Worm (Caenorhabditis elegans) whole organism, young adult: ENCODE measurements around the gene swt-5.

Experiments
- F22D6.2 ChIP-seq: sonication (generic microtip); optimal IDR thresholded peaks from 2 replicates; lab custom pipeline; 2016; ENCODE audit warnings: mild to moderate bottlenecking, missing genetic modification characterization, missing compliant biosample characterization
- F33H1.4 ChIP-seq: fragments of 200-800 bp; sonication (Bioruptor generic); IDR thresholded peaks from 2 replicates; pipeline ENCODE4 v1.3.6; 2022; ENCODE audit warnings: missing genetic modification reagents, missing genetic modification characterization, missing compliant biosample characterization
- F37B4.10 ChIP-seq: fragments of 200-800 bp; sonication (Bioruptor generic); IDR thresholded peaks from 2 replicates; pipeline ENCODE4 v1.3.6; 2022; ENCODE audit warnings: missing genetic modification characterization, missing compliant biosample characterization
- F49E8.2 ChIP-seq: sonication (generic microtip); optimal IDR thresholded peaks from 3 replicates; lab custom pipeline; 2017; ENCODE audit warnings: missing genetic modification characterization, mild to moderate bottlenecking, missing compliant biosample characterization, antibody characterized with exemption, moderate library complexity; ENCODE audit not compliant: insufficient read depth
- F57A8.1 ChIP-seq: fragments of 200-800 bp; sonication (Bioruptor generic); optimal IDR thresholded peaks from 2 replicates; lab custom pipeline; 2018; ENCODE audit warnings: mild to moderate bottlenecking, missing genetic modification characterization, moderate library complexity, missing compliant biosample characterization
- T07F8.4 ChIP-seq: sonication (generic microtip); optimal IDR thresholded peaks from 2 replicates; lab custom pipeline; 2016; ENCODE audit warnings: mild to moderate bottlenecking, missing genetic modification characterization, moderate library complexity, missing compliant biosample characterization
- Y79H2A.3 ChIP-seq: fragments of 200-800 bp; sonication (Bioruptor generic); conservative IDR thresholded peaks from 2 replicates; pipeline ENCODE4 v1.3.6; 2022; ENCODE audit warnings: missing genetic modification reagents, missing genetic modification characterization, missing compliant biosample characterization
- ama-1 ChIP-seq, 3 experiments: fragments of 150-350 bp in 1 of 3; sonication (generic microtip) in 2 of 3; optimal IDR thresholded peaks; 2 replicates each; lab custom pipeline; 2014 to 2018; ENCODE audit warnings: missing biosample characterization in 2 of 3, missing genetic modification characterization in 2 of 3, missing genetic modification reagents in 2 of 3
- atf-7 ChIP-seq: sonication (generic microtip); optimal IDR thresholded peaks from 2 replicates; lab custom pipeline; 2017; ENCODE audit warnings: mild to moderate bottlenecking, missing genetic modification characterization, missing compliant biosample characterization
- athp-1 ChIP-seq: sonication (generic microtip); optimal IDR thresholded peaks from 2 replicates; lab custom pipeline; 2017; ENCODE audit warnings: mild to moderate bottlenecking, missing genetic modification characterization, missing compliant biosample characterization
- attf-6 ChIP-seq: fragments of 200-800 bp; sonication (Bioruptor generic); IDR thresholded peaks from 2 replicates; pipeline ENCODE4 v1.3.6; 2022; ENCODE audit warnings: missing genetic modification reagents, missing genetic modification characterization, missing compliant biosample characterization
- bed-2 ChIP-seq: fragments of 200-800 bp; sonication (Bioruptor generic); IDR thresholded peaks from 2 replicates; pipeline ENCODE4 v1.3.6; 2022; ENCODE audit warnings: missing genetic modification reagents, missing genetic modification characterization, missing compliant biosample characterization
- ccch-3 ChIP-seq: fragments of 200-800 bp; sonication (Bioruptor generic); optimal IDR thresholded peaks from 2 replicates; lab custom pipeline; 2018; ENCODE audit warnings: mild to moderate bottlenecking, missing genetic modification characterization, missing compliant biosample characterization
- ceh-40 ChIP-seq: fragments of 200-800 bp; sonication (Bioruptor generic); IDR thresholded peaks from 2 replicates; pipeline ENCODE4 v1.3.6; 2022; ENCODE audit warnings: missing genetic modification characterization, missing compliant biosample characterization
- ceh-91 ChIP-seq: fragments of 200-800 bp; sonication (Bioruptor generic); IDR thresholded peaks from 2 replicates; pipeline ENCODE4 v1.3.6; 2022; ENCODE audit warnings: missing genetic modification reagents, missing genetic modification characterization, missing compliant biosample characterization
- die-1 ChIP-seq: sonication (generic microtip); optimal IDR thresholded peaks from 2 replicates; lab custom pipeline; 2016; ENCODE audit warnings: missing genotype, mild to moderate bottlenecking, missing genetic modification characterization, missing compliant biosample characterization
- dpl-1 ChIP-seq: fragments of 150-350 bp; optimal IDR thresholded peaks from 2 replicates; lab custom pipeline; 2014; ENCODE audit warnings: missing biosample characterization, missing genetic modification reagents, missing genetic modification characterization
- egl-18 ChIP-seq: fragments of 200-800 bp; sonication (Bioruptor generic); IDR thresholded peaks from 2 replicates; pipeline ENCODE4 v1.3.6; 2022; ENCODE audit warnings: missing genetic modification reagents, missing genetic modification characterization, missing compliant biosample characterization
- him-1 ChIP-seq: sonication (generic microtip); optimal IDR thresholded peaks from 2 replicates; lab custom pipeline; 2016; ENCODE audit warnings: missing genotype, missing genetic modification reagents, missing genetic modification characterization, missing compliant biosample characterization
- hlh-12 ChIP-seq: sonication (generic microtip); optimal IDR thresholded peaks from 2 replicates; lab custom pipeline; 2016; ENCODE audit warnings: missing genetic modification characterization, missing compliant biosample characterization
- let-607 ChIP-seq, 2 experiments: fragments of 200-800 bp in 1 of 2; sonication (Bioruptor generic) in 1 of 2; sonication (generic microtip) in 1 of 2; optimal IDR thresholded peaks; 2 replicates each; lab custom pipeline; 2016 to 2018; ENCODE audit warnings: mild to moderate bottlenecking in 2 of 2, missing compliant biosample characterization in 2 of 2, missing genetic modification characterization in 2 of 2, moderate library complexity in 2 of 2, missing genotype in 1 of 2
- lin-35 ChIP-seq, 3 experiments: fragments of 150-350 bp in 2 of 3; sonication (generic microtip) in 1 of 3; optimal IDR thresholded peaks; 2 replicates each; lab custom pipeline; 2014 to 2018; ENCODE audit warnings: missing biosample characterization in 3 of 3, missing genetic modification characterization in 3 of 3, missing genetic modification reagents in 3 of 3
- lin-40 ChIP-seq: sonication (generic microtip); optimal IDR thresholded peaks from 2 replicates; lab custom pipeline; 2016; ENCODE audit warnings: missing genetic modification characterization, mild to moderate bottlenecking, missing compliant biosample characterization, missing genotype, missing genetic modification reagents
- madf-10 ChIP-seq: sonication (generic microtip); optimal IDR thresholded peaks from 2 replicates; lab custom pipeline; 2016; ENCODE audit warnings: mild to moderate bottlenecking, missing genetic modification characterization, missing compliant biosample characterization
- mcd-1 ChIP-seq: fragments of 200-800 bp; sonication (Bioruptor generic); IDR thresholded peaks from 2 replicates; pipeline ENCODE4 v1.3.6; 2022; ENCODE audit warnings: missing genetic modification reagents, missing genetic modification characterization, missing compliant biosample characterization
- nfya-2 ChIP-seq: fragments of 200-800 bp; sonication (Bioruptor generic); IDR thresholded peaks from 2 replicates; pipeline ENCODE4 v1.3.6; 2022; ENCODE audit warnings: missing genetic modification reagents, missing genetic modification characterization, missing compliant biosample characterization
- nhr-120 ChIP-seq: fragments of 200-800 bp; sonication (Bioruptor generic); IDR thresholded peaks from 2 replicates; pipeline ENCODE4 v1.3.6; 2022; ENCODE audit warnings: missing genetic modification characterization, missing compliant biosample characterization
- nhr-179 ChIP-seq: sonication (generic microtip); optimal IDR thresholded peaks from 2 replicates; lab custom pipeline; 2016; ENCODE audit warnings: mild to moderate bottlenecking, missing genetic modification characterization, missing compliant biosample characterization
- nhr-80 ChIP-seq: sonication (generic microtip); optimal IDR thresholded peaks from 2 replicates; lab custom pipeline; 2016; ENCODE audit warnings: missing genetic modification characterization, missing compliant biosample characterization
- nhr-90 ChIP-seq: sonication (generic microtip); optimal IDR thresholded peaks from 2 replicates; lab custom pipeline; 2016; ENCODE audit warnings: missing genotype, mild to moderate bottlenecking, missing genetic modification characterization, missing compliant biosample characterization
- pha-4 ChIP-seq: fragments of 150-350 bp; sonication (generic microtip); optimal IDR thresholded peaks from 2 replicates; lab custom pipeline; 2014; ENCODE audit warnings: missing biosample characterization, missing genetic modification reagents, missing genetic modification characterization
- rec-8 ChIP-seq, 2 experiments: sonication (generic microtip); optimal IDR thresholded peaks; 2 replicates each; lab custom pipeline; 2016; ENCODE audit warnings: mild to moderate bottlenecking in 2 of 2, missing genetic modification characterization in 2 of 2, missing genetic modification reagents in 2 of 2, missing genotype in 2 of 2, missing biosample characterization in 1 of 2, missing compliant biosample characterization in 1 of 2, moderate library complexity in 1 of 2
- sea-2 ChIP-seq: fragments of 200-800 bp; sonication (Bioruptor generic); IDR thresholded peaks from 2 replicates; pipeline ENCODE4 v1.3.6; 2022; ENCODE audit warnings: missing genetic modification characterization, missing compliant biosample characterization
- somi-1 ChIP-seq: fragments of 200-800 bp; sonication (Bioruptor generic); optimal IDR thresholded peaks from 2 replicates; lab custom pipeline; 2018; ENCODE audit warnings: mild to moderate bottlenecking, missing genetic modification characterization, missing compliant biosample characterization
- sptf-2 ChIP-seq: fragments of 200-800 bp; sonication (Bioruptor generic); optimal IDR thresholded peaks from 2 replicates; lab custom pipeline; 2018; ENCODE audit warnings: mild to moderate bottlenecking, missing genetic modification characterization, missing compliant biosample characterization
- tbp1 ChIP-seq: fragments of 200-800 bp; sonication (Bioruptor generic); optimal IDR thresholded peaks from 2 replicates; lab custom pipeline; 2018; ENCODE audit warnings: mild to moderate bottlenecking, missing genetic modification characterization, missing compliant biosample characterization
- tlf-1 ChIP-seq: fragments of 200-800 bp; sonication (Bioruptor generic); optimal IDR thresholded peaks from 2 replicates; lab custom pipeline; 2018; ENCODE audit warnings: mild to moderate bottlenecking, missing genetic modification characterization, missing compliant biosample characterization
- unc-130 ChIP-seq: sonication (generic microtip); optimal IDR thresholded peaks from 2 replicates; lab custom pipeline; 2016; ENCODE audit warnings: missing genetic modification reagents, missing genetic modification characterization, missing compliant biosample characterization
- zim-3 ChIP-seq: sonication (generic microtip); optimal IDR thresholded peaks from 2 replicates; lab custom pipeline; 2017; ENCODE audit warnings: mild to moderate bottlenecking, missing genetic modification characterization, moderate library complexity, missing compliant biosample characterization
- ztf-26 ChIP-seq: sonication (generic microtip); optimal IDR thresholded peaks from 2 replicates; lab custom pipeline; 2017; ENCODE audit warnings: missing genetic modification characterization, missing compliant biosample characterization

swt-5 gene

ce11 chrV:9516280-9516679 is 15.1 kb downstream of the swt-5 start (continued):
- TF ChIP-seq mcd-1 (GFP tag; lab: Robert Waterston, UW) = no peak
- no peak for TF ChIP-seq let-607 (tag; optimal IDR thresholded peaks at IDR 0.05; lab: Kevin White, UChicago)
- TF ChIP-seq tlf-1 (GFP tag; lab: Kevin White, UChicago) = no peak
- TF ChIP-seq ccch-3 (GFP tag; lab: Kevin White, UChicago) = no peak
- TF ChIP-seq nhr-80 (tag; lab: Kevin White, UChicago) = peak; percentile 15
- no peak for TF ChIP-seq F57A8.1
- TF ChIP-seq unc-130 (GFP tag; lab: Kevin White, UChicago) = no peak
- peak; percentile 45 for TF ChIP-seq lin-40 (tag; lab: Kevin White, UChicago)
- no peak for TF ChIP-seq ama-1 (optimal IDR thresholded peaks at IDR 0.05; lab: Kevin White, UChicago)
- TF ChIP-seq ama-1 (GFP tag; optimal IDR thresholded peaks at IDR 0.05; lab: Kevin White, UChicago) = no peak
- TF ChIP-seq ceh-40 (GFP tag; lab: Robert Waterston, UW) = no peak
- TF ChIP-seq pha-4 (tag; lab: Kevin White, UChicago) = no peak
- TF ChIP-seq zim-3 = no peak
- no peak for TF ChIP-seq lin-35 (GFP tag; optimal IDR thresholded peaks at IDR 0.05; lab: Kevin White, UChicago)
- TF ChIP-seq tbp1 = no peak
- TF ChIP-seq F22D6.2 (tag; lab: Kevin White, UChicago) = peak; percentile 82
- TF ChIP-seq F49E8.2 (tag; lab: Kevin White, UChicago) = no peak
- TF ChIP-seq somi-1 (GFP tag; lab: Kevin White, UChicago) = peak; percentile 78

ce11 chrV:9518832-9519231 is 17.6 kb downstream of the swt-5 start, which contains the start of gene C50F4.8:
Gene C50F4.8, minus strand, starts transcription at chrV:9518859.
- TF ChIP-seq nfya-2 (no peak), rec-8 (tag; optimal IDR thresholded peaks at IDR 0.05; lab: Kevin White, UChicago) (no peak), nhr-120 (GFP tag; lab: Robert Waterston, UW) (no peak), ceh-91 (GFP tag; lab: Robert Waterston, UW) (no peak), dpl-1 (no peak), ccch-3 (GFP tag; lab: Kevin White, UChicago) (no peak), atf-7 (tag; lab: Kevin White, UChicago) (no peak), egl-18 (GFP tag; lab: Robert Waterston, UW) (no peak), madf-10 (no peak), die-1 (tag; lab: Kevin White, UChicago) (no peak), Y79H2A.3 (GFP tag; lab: Robert Waterston, UW) (no peak), hlh-12 (no peak), nhr-90 (tag; lab: Kevin White, UChicago) (no peak)

ce11 chrV:9521697-9522096 is 20.5 kb downstream of the swt-5 start:
- TF ChIP-seq sptf-2 (GFP tag; lab: Kevin White, UChicago) (no peak), ztf-26 (tag; lab: Kevin White, UChicago) (no peak), attf-6 (GFP tag; lab: Robert Waterston, UW) (no peak), athp-1 (tag; lab: Kevin White, UChicago) (no peak), F33H1.4 (GFP tag; lab: Robert Waterston, UW) (no peak), sea-2 (no peak), Y79H2A.3 (GFP tag; lab: Robert Waterston, UW) (no peak), him-1 (tag; lab: Kevin White, UChicago) (no peak), bed-2 (GFP tag; lab: Robert Waterston, UW) (no peak), T07F8.4 (no peak), nhr-179 (tag; lab: Kevin White, UChicago) (no peak), F37B4.10 (GFP tag; lab: Robert Waterston, UW) (no peak)
- TF ChIP-seq, all 124 proteins: peak for 0
